Worm (Caenorhabditis elegans): ENCODE results near the gene cyp-37A1.

DNA sequence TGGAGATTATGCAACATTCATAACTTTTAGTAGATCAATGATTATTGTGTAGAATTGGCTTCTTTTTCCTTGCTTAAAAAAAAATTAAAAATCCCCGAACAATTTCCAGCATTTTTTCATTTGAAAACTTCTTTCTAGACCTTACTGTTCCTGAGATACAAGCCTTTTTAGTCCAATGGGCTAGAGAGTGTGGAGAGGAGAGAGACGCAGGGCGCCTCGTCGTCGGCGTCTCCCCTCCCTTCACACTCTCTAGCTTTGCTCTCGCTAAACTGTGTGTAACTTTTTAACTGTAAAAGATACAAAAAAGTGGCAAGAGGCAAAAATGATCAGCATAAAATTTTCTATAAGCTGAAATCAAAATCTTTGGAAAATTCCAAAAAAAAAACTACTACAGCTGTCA is 11.6 kb downstream of the cyp-37A1 start:
- TF ChIP-seq mep-1 (tag; optimal IDR thresholded peaks at IDR 0.05) (no peak), unc-62 (GFP tag; optimal IDR thresholded peaks at IDR 0.05) (no peak), lin-13 (tag; optimal IDR thresholded peaks at IDR 0.05) (no peak), elt-3 (tag; optimal IDR thresholded peaks at IDR 0.05) (no peak)

All from whole organism, mixed stage, embryonic.